Fruit fly (Drosophila melanogaster): ENCODE results near the gene CG12783.

Gene CG12783

DNA sequence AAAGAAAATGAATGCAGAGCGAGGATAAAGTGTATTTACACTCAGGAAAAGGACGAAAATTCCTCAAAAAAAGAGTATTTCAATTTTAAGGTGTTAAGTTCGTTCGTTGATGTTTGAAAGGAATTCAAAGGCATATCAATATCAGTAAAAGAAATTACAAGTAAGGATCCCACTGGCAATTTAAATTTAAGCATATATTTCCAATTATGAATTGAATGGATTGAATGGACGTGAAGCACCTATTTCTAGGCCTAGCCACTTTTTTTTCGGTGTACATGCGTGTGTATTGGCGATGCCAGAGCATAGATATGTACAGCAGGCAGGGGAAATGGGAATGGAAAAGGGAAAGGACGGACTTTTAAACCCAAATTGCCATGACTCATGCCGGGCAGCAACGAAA lies 17.4 kb upstream of the CG12783 start:
- TF ChIP-seq lz (GFP tag; optimal IDR thresholded peaks at IDR 0.05): no peak
- no peak for TF ChIP-seq Ets96B (tag; optimal IDR thresholded peaks at IDR 0.05)
- no peak for TF ChIP-seq fd85E (GFP tag; optimal IDR thresholded peaks at IDR 0.05)
- TF ChIP-seq CG3032 (tag; optimal IDR thresholded peaks at IDR 0.05): no peak

DNA sequence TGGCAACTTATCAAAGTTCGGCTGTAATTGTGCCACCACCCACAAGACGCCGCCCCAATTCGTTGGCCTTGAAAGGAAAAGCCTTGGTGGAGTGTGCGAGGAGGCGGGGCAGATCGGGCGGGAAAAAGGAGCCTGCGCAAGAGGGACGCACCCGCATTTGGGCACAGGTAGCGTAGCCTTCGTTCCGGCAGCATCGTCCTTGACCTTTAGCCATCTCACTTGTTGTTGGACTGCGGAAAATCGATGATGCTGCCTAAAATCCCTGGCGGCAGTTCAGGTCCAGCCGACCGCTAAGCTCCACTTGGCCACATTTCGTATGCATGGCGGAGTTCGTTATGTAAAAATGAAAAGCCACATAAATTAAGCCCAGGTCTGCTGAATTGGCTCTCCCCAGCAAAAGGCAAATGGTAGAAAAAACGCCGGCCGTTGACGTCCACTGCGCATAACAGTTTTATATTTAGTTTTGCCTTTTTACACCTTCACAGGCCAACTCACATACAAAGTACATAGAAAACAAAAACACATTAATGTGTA lies 13.8 kb upstream of the CG12783 start:
- TF ChIP-seq fkh (GFP tag; optimal IDR thresholded peaks at IDR 0.05) (peak; percentile 51), CG6276 (GFP tag; optimal IDR thresholded peaks at IDR 0.05) (no peak)

DNA sequence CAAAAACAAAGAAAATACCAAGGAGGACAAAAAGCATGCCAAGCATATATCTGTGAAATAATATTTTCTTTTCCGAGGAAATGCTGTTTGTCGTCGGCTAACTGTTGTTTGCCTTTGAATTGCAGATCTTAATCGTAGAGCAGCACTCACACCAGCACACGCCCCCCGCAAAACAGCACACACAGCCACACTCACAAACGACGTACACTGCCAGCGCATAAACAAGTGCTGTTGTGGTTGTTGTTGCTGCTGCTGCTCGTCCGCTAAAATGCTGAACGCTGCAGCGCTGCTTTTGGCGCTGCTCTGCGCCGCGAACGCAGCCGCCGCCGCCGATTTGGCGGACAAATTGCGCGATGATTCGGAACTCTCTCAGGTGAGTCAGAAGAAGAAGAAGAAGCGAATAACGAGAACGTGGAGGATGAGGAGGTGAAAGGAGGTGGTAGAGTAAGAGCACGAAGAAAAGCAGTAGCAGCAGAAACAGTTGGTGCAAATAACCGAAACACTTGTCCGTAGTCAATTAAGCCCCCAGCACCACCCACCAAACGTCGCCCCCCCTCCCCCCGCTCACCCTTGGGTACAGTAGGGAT lies 12.7 kb upstream of the CG12783 start:
- peak; percentile 26 for TF ChIP-seq CG1621 (tag; optimal IDR thresholded peaks at IDR 0.05)
- peak; percentile 46 for TF ChIP-seq Eip78C (GFP tag)
- TF ChIP-seq ss (GFP tag; optimal IDR thresholded peaks at IDR 0.05): no peak
- TF ChIP-seq CG8119 (GFP tag; IDR thresholded peaks at IDR 0.05): peak; percentile 33; the same call in 1 of the 3 replicates
- TF ChIP-seq CG6163 (GFP tag; IDR thresholded peaks at IDR 0.05): 0 out of 3 replicates have a peak, but pooled peaks have one; percentile 29

DNA sequence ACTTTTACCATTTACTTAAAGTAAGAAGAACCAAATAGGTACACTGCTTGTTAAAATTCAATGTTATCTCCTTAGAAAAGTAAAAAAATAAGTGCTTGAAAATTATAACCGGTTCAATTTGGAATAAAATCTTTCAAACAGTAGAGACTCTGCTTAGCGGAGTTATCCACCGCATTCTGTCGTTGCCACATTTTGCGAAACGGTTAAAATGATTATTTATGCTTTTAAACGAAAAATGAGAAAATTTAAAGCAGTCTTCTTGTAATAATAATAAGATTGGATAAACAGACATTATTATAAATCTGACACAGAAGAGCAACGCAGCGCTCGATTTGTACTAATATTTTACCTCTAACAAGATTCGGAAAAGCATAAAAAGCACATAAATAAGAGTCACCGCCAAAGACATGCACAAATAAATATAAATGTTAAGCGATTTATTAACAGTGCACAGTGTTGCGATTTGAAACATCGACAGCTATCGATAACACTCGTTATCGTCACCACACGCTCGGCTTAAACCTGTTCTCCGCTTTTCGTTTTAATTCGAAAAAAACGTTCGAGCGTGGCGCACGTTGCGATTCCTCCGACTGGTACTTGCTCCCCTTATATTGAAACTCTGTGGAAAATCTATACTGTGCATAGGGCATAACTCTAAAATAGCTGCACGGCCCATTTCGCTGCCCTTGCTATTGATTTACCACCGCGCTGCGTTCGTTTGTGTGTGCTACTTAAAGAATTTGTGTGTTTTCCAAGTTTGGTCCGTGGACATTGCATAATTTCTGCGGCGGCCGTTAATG lies 11.8 kb upstream of the CG12783 start, which contains the start of gene Fas1:
Gene Fas1 (plus strand): TSS at position 489 of the 800 bp plus-strand sequence.
- TF ChIP-seq CG6854 (GFP tag; optimal IDR thresholded peaks at IDR 0.05): peak; percentile 38
- TF ChIP-seq Hr4 (GFP tag; optimal IDR thresholded peaks at IDR 0.05): peak; percentile 15
- TF ChIP-seq CG3919 (GFP tag; optimal IDR thresholded peaks at IDR 0.05): peak; percentile 13
- TF ChIP-seq Eip78C (GFP tag): peak; percentile 50
- no peak for TF ChIP-seq Ets21C (GFP tag; optimal IDR thresholded peaks at IDR 0.05)

DNA sequence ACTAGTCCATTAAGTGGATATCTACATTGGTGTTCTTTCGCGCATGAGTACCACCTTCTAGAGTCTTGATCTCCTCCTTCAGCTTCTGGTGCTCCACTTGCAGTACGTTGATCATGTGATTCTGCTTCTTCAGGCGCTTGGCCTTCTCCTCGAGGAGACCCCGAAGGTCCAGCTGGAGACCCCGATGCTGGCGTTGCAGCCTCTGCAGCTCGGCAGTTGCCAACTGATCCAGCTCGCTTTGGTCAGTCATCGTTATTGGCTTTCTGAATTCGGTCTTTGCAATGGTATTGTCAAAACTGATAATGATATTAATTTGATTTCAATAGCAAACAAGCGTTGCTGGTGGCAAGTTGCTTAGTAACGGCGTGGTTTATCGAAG lies 11.2 kb upstream of the CG12783 start, which contains the start of gene Ccdc114:
Gene Ccdc114 (minus strand): TSS at position 347 of the 379 bp plus-strand sequence.
- TF ChIP-seq CG8319 (GFP tag; optimal IDR thresholded peaks at IDR 0.05) (peak; percentile 70), vri (GFP tag; optimal IDR thresholded peaks at IDR 0.05) (no peak)

DNA sequence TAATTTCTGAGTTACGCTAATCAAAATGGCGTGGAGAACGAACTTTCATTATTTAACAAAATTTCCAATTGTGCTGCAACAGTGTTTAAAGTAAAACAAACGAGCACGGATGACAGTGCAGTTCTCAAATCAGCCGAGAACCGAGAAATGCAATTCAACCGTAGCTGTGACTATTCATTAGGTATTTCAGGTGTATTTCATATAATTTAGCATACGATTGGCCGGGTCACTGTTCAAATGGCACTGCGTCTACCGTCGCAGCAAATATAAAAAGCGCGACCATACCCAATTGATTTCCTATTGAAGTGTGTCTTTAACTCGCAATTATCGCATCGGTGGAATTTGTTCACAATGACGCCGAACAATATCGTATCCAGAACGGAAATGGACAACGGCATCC lies 7.3 kb upstream of the CG12783 start, which contains the start of gene CG14893:
Gene CG14893 (plus strand): TSS at position 301 of the 400 bp plus-strand sequence.
- TF ChIP-seq CG16779 (tag; optimal IDR thresholded peaks at IDR 0.05) (no peak), Sox14 (GFP tag; optimal IDR thresholded peaks at IDR 0.05) (no peak), CG6854 (GFP tag; optimal IDR thresholded peaks at IDR 0.05) (no peak), achi (GFP tag; optimal IDR thresholded peaks at IDR 0.05) (no peak), spab (GFP tag; optimal IDR thresholded peaks at IDR 0.05) (no peak), topi (GFP tag; optimal IDR thresholded peaks at IDR 0.05) (no peak), OdsH (GFP tag; optimal IDR thresholded peaks at IDR 0.05) (no peak), ss (GFP tag; optimal IDR thresholded peaks at IDR 0.05) (no peak), Blimp-1 (GFP tag; optimal IDR thresholded peaks at IDR 0.05) (no peak), Smox (GFP tag; optimal IDR thresholded peaks at IDR 0.05) (no peak), fd85E (GFP tag; optimal IDR thresholded peaks at IDR 0.05) (no peak), CG10631 (GFP tag; optimal IDR thresholded peaks at IDR 0.05) (no peak)

DNA sequence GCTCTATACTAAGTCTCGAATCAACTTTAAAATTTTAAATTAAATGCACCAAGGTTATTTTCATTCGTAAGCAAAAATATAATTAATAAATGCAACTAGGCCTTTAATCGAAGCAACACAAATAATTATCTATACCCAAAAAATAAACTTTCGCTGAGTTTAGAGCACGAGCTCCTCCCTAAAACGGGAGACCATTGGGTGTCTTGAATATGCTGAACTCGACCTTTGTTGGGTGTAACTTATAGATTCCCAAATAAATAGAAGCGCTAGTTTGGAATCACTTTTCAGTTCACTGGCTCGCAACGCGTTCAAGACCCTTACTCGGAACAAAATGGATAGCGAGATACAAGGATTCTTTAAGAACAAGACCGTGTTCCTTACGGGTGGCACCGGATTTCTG lies 4.5 kb upstream of the CG12783 start, which contains the start of gene CG17560:
Gene CG17560 (plus strand): TSS at position 301 of the 400 bp plus-strand sequence.
- no peak for TF ChIP-seq CG4318 (GFP tag; optimal IDR thresholded peaks at IDR 0.05)
- no peak for TF ChIP-seq CG16779 (tag; optimal IDR thresholded peaks at IDR 0.05)
- no peak for TF ChIP-seq Hr38 (GFP tag; optimal IDR thresholded peaks at IDR 0.05)
- TF ChIP-seq net (GFP tag; optimal IDR thresholded peaks at IDR 0.05): no peak
- no peak for TF ChIP-seq salr (GFP tag; optimal IDR thresholded peaks at IDR 0.05)
- no peak for TF ChIP-seq pdm3 (GFP tag; optimal IDR thresholded peaks at IDR 0.05)
- no peak for TF ChIP-seq CG31627 (GFP tag; optimal IDR thresholded peaks at IDR 0.05)
- no peak for TF ChIP-seq lz (GFP tag; optimal IDR thresholded peaks at IDR 0.05)
- TF ChIP-seq CG11762 (GFP tag; optimal IDR thresholded peaks at IDR 0.05; ENCODE audit: insufficient read depth): no peak
- TF ChIP-seq dsx (GFP tag; optimal IDR thresholded peaks at IDR 0.05; ENCODE audit: poor library complexity, severe bottlenecking): no peak
- no peak for TF ChIP-seq Blimp-1 (GFP tag; optimal IDR thresholded peaks at IDR 0.05)
- no peak for TF ChIP-seq CG11294 (GFP tag; IDR thresholded peaks at IDR 0.05)

All from whole organism, prepupa.